Fruit fly (Drosophila melanogaster) whole organism, embryonic: ENCODE measurements around the gene vih.

Source experiments
- Dp ChIP-seq: fragments of 200-800 bp; sonication (Bioruptor generic); optimal IDR thresholded peaks from 2 replicates; lab custom pipeline; 2018; ENCODE audit warnings: missing biosample characterization, mild to moderate bottlenecking, missing genetic modification characterization, moderate library complexity
- dm ChIP-seq: fragments of 200-800 bp; sonication (Bioruptor generic); optimal IDR thresholded peaks from 3 replicates; lab custom pipeline; 2016; ENCODE audit warnings: missing biosample characterization, missing genetic modification characterization

dm6 chr3L:12495312-12495725, 8.8 kb upstream of the vih start:
- TF ChIP-seq Dp, result no peak
- TF ChIP-seq dm (GFP tag; lab: Kevin White, UChicago), result no peak
